Worm (Caenorhabditis elegans): Measurements from ENCODE around the gene T23B12.6.

- TF ChIP-seq ama-1 (optimal IDR thresholded peaks at IDR 0.05) (no peak), snpc-4 (tag; optimal IDR thresholded peaks at IDR 0.05) (no peak), ZK546.5 (tag; optimal IDR thresholded peaks at IDR 0.05) (no peak), ceh-82 (tag; optimal IDR thresholded peaks at IDR 0.05) (no peak), peb-1 (tag; optimal IDR thresholded peaks at IDR 0.05) (no peak), mbf-1 (tag; optimal IDR thresholded peaks at IDR 0.05) (no peak), ceh-16 (tag; optimal IDR thresholded peaks at IDR 0.05) (no peak), elt-1 (tag; optimal IDR thresholded peaks at IDR 0.05) (no peak), nhr-11 (tag; optimal IDR thresholded peaks at IDR 0.05) (no peak), unc-39 (tag; optimal IDR thresholded peaks at IDR 0.05) (no peak), lin-13 (GFP tag; optimal IDR thresholded peaks at IDR 0.05) (no peak)
Observed at ce11 chrV:8415113-8415530, 45.1 kb downstream of the T23B12.6 start.

Data from whole organism, L2 larva.